Fruit fly (Drosophila melanogaster) whole organism, embryonic: Measurements from ENCODE around the gene Nrd1.

Source experiments
- Adf1 ChIP-seq: fragments of 200-800 bp; sonication (Bioruptor generic); IDR thresholded peaks from 2 replicates; pipeline ENCODE4 v1.3.6; 2022; ENCODE audit warnings: missing biosample characterization, missing genetic modification characterization
- CG10543 ChIP-seq: fragments of 200-800 bp; sonication (Bioruptor generic); optimal IDR thresholded peaks from 3 replicates; lab custom pipeline; 2017; ENCODE audit warnings: missing biosample characterization, mild to moderate bottlenecking, missing genetic modification characterization, moderate library complexity
- CG11398 ChIP-seq: fragments of 200-800 bp; sonication (Bioruptor generic); optimal IDR thresholded peaks from 2 replicates; lab custom pipeline; 2016; ENCODE audit warnings: missing biosample characterization, missing genetic modification characterization
- CG12071 ChIP-seq: fragments of 200-800 bp; sonication (Bioruptor generic); optimal IDR thresholded peaks from 3 replicates; lab custom pipeline; 2018; ENCODE audit warnings: missing biosample characterization, mild to moderate bottlenecking, missing genetic modification characterization
- CG12155 ChIP-seq: fragments of 200-800 bp; sonication (Bioruptor generic); optimal IDR thresholded peaks from 3 replicates; lab custom pipeline; 2016; ENCODE audit warnings: missing biosample characterization, missing genetic modification characterization
- CG12391 ChIP-seq: fragments of 200-800 bp; sonication (Bioruptor generic); optimal IDR thresholded peaks from 3 replicates; lab custom pipeline; 2018; ENCODE audit warnings: missing biosample characterization, mild to moderate bottlenecking, missing genetic modification characterization, moderate library complexity
- CG13775 ChIP-seq: fragments of 200-800 bp; sonication (Bioruptor generic); optimal IDR thresholded peaks from 3 replicates; lab custom pipeline; 2017; ENCODE audit warnings: missing biosample characterization, mild to moderate bottlenecking, missing genetic modification characterization
- CG15011 ChIP-seq: fragments of 200-800 bp; sonication (Bioruptor generic); optimal IDR thresholded peaks from 3 replicates; lab custom pipeline; 2018; ENCODE audit warnings: missing biosample characterization, mild to moderate bottlenecking, missing genetic modification characterization
- CG15269 ChIP-seq: fragments of 200-800 bp; sonication (Bioruptor generic); optimal IDR thresholded peaks from 2 replicates; lab custom pipeline; 2018; ENCODE audit warnings: missing biosample characterization, mild to moderate bottlenecking, missing genetic modification characterization, moderate library complexity
- CG1602 ChIP-seq: fragments of 200-800 bp; sonication (Bioruptor generic); optimal IDR thresholded peaks from 3 replicates; lab custom pipeline; 2016; ENCODE audit warnings: missing biosample characterization, missing genetic modification characterization
- CG17186 ChIP-seq: fragments of 200-800 bp; sonication (Bioruptor generic); optimal IDR thresholded peaks from 3 replicates; lab custom pipeline; 2017; ENCODE audit warnings: missing biosample characterization, missing genetic modification reagents, missing genetic modification characterization
- CG17612 ChIP-seq: fragments of 200-800 bp; sonication (Bioruptor generic); IDR thresholded peaks from 2 replicates; pipeline ENCODE4 v1.3.6; 2022; ENCODE audit warnings: missing biosample characterization, missing genetic modification characterization
- CG2678 ChIP-seq: fragments of 200-800 bp; sonication (Bioruptor generic); optimal IDR thresholded peaks from 3 replicates; lab custom pipeline; 2019; ENCODE audit warnings: missing biosample characterization, mild to moderate bottlenecking, missing genetic modification characterization, moderate library complexity
- CG2875 ChIP-seq: fragments of 200-800 bp; sonication (Bioruptor generic); optimal IDR thresholded peaks from 2 replicates; lab custom pipeline; 2017; ENCODE audit warnings: missing biosample characterization, mild to moderate bottlenecking, missing genetic modification characterization, missing genetic modification reagents
- CG34422 ChIP-seq: fragments of 200-800 bp; sonication (Bioruptor generic); IDR thresholded peaks from 3 replicates; pipeline ENCODE4 v1.3.6; 2022; ENCODE audit warnings: missing biosample characterization, missing genetic modification characterization
- CG42726 ChIP-seq: fragments of 200-800 bp; sonication (Bioruptor generic); IDR thresholded peaks from 2 replicates; pipeline ENCODE4 v1.3.6; 2022; ENCODE audit warnings: missing biosample characterization, missing genetic modification characterization; ENCODE audit not compliant: partially characterized antibody
- CG4328 ChIP-seq: fragments of 200-800 bp; sonication (Bioruptor generic); optimal IDR thresholded peaks from 3 replicates; lab custom pipeline; 2017; ENCODE audit warnings: missing biosample characterization, missing genetic modification reagents, missing genetic modification characterization
- CG4730 ChIP-seq: fragments of 200-800 bp; sonication (Bioruptor generic); IDR thresholded peaks from 2 replicates; pipeline ENCODE4 v1.3.6; 2022; ENCODE audit warnings: missing biosample characterization, missing genetic modification characterization
- CG4854 ChIP-seq: fragments of 200-800 bp; sonication (Bioruptor generic); optimal IDR thresholded peaks from 2 replicates; lab custom pipeline; 2016; ENCODE audit warnings: missing biosample characterization, missing genetic modification characterization, inconsistent platforms
- CG6175 ChIP-seq: fragments of 200-800 bp; sonication (Bioruptor generic); IDR thresholded peaks from 3 replicates; pipeline ENCODE4 v1.3.6; 2022; ENCODE audit warnings: missing biosample characterization, missing genetic modification characterization
- CG7839 ChIP-seq: fragments of 200-800 bp; sonication (Bioruptor generic); optimal IDR thresholded peaks from 3 replicates; lab custom pipeline; 2018; ENCODE audit warnings: missing biosample characterization, mild to moderate bottlenecking, missing genetic modification characterization, moderate library complexity
- CG8359 ChIP-seq: fragments of 200-800 bp; sonication (Bioruptor generic); optimal IDR thresholded peaks from 2 replicates; lab custom pipeline; 2017; ENCODE audit warnings: missing biosample characterization, mild to moderate bottlenecking, missing genetic modification characterization, borderline replicate concordance
- Chrac-16 ChIP-seq: fragments of 200-800 bp; sonication (Bioruptor generic); optimal IDR thresholded peaks from 3 replicates; lab custom pipeline; 2016; ENCODE audit warnings: missing biosample characterization, missing genetic modification characterization
- Dad ChIP-seq: fragments of 200-800 bp; sonication (Bioruptor generic); optimal IDR thresholded peaks from 3 replicates; lab custom pipeline; 2016; ENCODE audit warnings: missing biosample characterization, missing genetic modification characterization
- Dip3 ChIP-seq: fragments of 200-800 bp; sonication (Bioruptor generic); optimal IDR thresholded peaks from 3 replicates; lab custom pipeline; 2016; ENCODE audit warnings: missing biosample characterization, missing genetic modification characterization
- Dll ChIP-seq: fragments of 200-800 bp; sonication (Bioruptor generic); IDR thresholded peaks from 4 replicates; pipeline ENCODE4 v1.3.6; 2022; ENCODE audit warnings: missing biosample characterization, missing genetic modification characterization; ENCODE audit not compliant: partially characterized antibody
- E2f1 ChIP-seq: fragments of 200-800 bp; sonication (Bioruptor generic); IDR thresholded peaks from 2 replicates; pipeline ENCODE4 v1.3.6; 2022; ENCODE audit warnings: missing biosample characterization, missing genetic modification characterization
- HHEX ChIP-seq: fragments of 200-800 bp; sonication (Bioruptor generic); optimal IDR thresholded peaks from 3 replicates; lab custom pipeline; 2017; ENCODE audit warnings: missing biosample characterization, mild to moderate bottlenecking, missing genetic modification characterization, missing genetic modification reagents
- NK7.1 ChIP-seq: fragments of 200-800 bp; sonication (Bioruptor generic); optimal IDR thresholded peaks from 3 replicates; lab custom pipeline; 2016; ENCODE audit warnings: missing biosample characterization, missing genetic modification characterization
- Oaz ChIP-seq: fragments of 200-800 bp; sonication (Bioruptor generic); IDR thresholded peaks from 2 replicates; pipeline ENCODE4 v1.3.6; 2022; ENCODE audit warnings: missing biosample characterization, missing genetic modification characterization
- Rfx ChIP-seq: fragments of 200-800 bp; sonication (Bioruptor generic); IDR thresholded peaks from 2 replicates; pipeline ENCODE4 v1.3.6; 2022; ENCODE audit warnings: missing biosample characterization, missing genetic modification characterization
- ara ChIP-seq: fragments of 200-800 bp; sonication (Bioruptor generic); IDR thresholded peaks from 2 replicates; pipeline ENCODE4 v1.3.6; 2022; ENCODE audit warnings: missing biosample characterization, missing genetic modification characterization
- cwo ChIP-seq: fragments of 200-800 bp; sonication (Bioruptor generic); optimal IDR thresholded peaks from 3 replicates; lab custom pipeline; 2017; ENCODE audit warnings: missing biosample characterization, missing genetic modification characterization, mild to moderate bottlenecking, moderate library complexity, missing genetic modification reagents
- da ChIP-seq: fragments of 200-800 bp; sonication (Bioruptor generic); optimal IDR thresholded peaks from 2 replicates; lab custom pipeline; 2016; ENCODE audit warnings: missing biosample characterization, missing genetic modification characterization
- dimm ChIP-seq: fragments of 200-800 bp; sonication (Bioruptor generic); IDR thresholded peaks from 2 replicates; pipeline ENCODE4 v1.3.6; 2022; ENCODE audit warnings: missing biosample characterization, missing genetic modification characterization
- disco-r ChIP-seq: fragments of 200-800 bp; sonication (Bioruptor generic); optimal IDR thresholded peaks from 2 replicates; lab custom pipeline; 2016; ENCODE audit warnings: missing biosample characterization, missing genetic modification characterization
- kay ChIP-seq: fragments of 200-800 bp; sonication (Bioruptor generic); optimal IDR thresholded peaks from 2 replicates; lab custom pipeline; 2016; ENCODE audit warnings: missing biosample characterization, missing genetic modification characterization
- ken ChIP-seq: fragments of 200-800 bp; sonication (Bioruptor generic); IDR thresholded peaks from 3 replicates; pipeline ENCODE4 v1.3.6; 2022; ENCODE audit warnings: missing biosample characterization, missing genetic modification characterization
- klu ChIP-seq: fragments of 200-800 bp; sonication (Bioruptor generic); IDR thresholded peaks from 2 replicates; pipeline ENCODE4 v1.3.6; 2022; ENCODE audit warnings: missing biosample characterization, missing genetic modification characterization
- nerfin-2 ChIP-seq: fragments of 200-800 bp; sonication (Bioruptor generic); IDR thresholded peaks from 2 replicates; pipeline ENCODE4 v1.3.6; 2022; ENCODE audit warnings: missing biosample characterization, missing genetic modification characterization; ENCODE audit not compliant: partially characterized antibody
- phol ChIP-seq: fragments of 200-800 bp; sonication (Bioruptor generic); optimal IDR thresholded peaks from 3 replicates; lab custom pipeline; 2018; ENCODE audit warnings: missing biosample characterization, mild to moderate bottlenecking, missing genetic modification characterization, moderate library complexity
- pnt ChIP-seq: fragments of 200-800 bp; sonication (Bioruptor generic); optimal IDR thresholded peaks from 3 replicates; lab custom pipeline; 2016; ENCODE audit warnings: missing biosample characterization, missing genetic modification characterization
- salm ChIP-seq: fragments of 200-800 bp; sonication (Bioruptor generic); optimal IDR thresholded peaks from 2 replicates; lab custom pipeline; 2018; ENCODE audit warnings: missing biosample characterization, mild to moderate bottlenecking, missing genetic modification characterization
- sd ChIP-seq: fragments of 200-800 bp; sonication (Bioruptor generic); optimal IDR thresholded peaks from 3 replicates; lab custom pipeline; 2018; ENCODE audit warnings: missing biosample characterization, mild to moderate bottlenecking, missing genetic modification characterization, moderate library complexity
- slp2 ChIP-seq: fragments of 200-800 bp; sonication (Bioruptor generic); optimal IDR thresholded peaks from 2 replicates; lab custom pipeline; 2016; ENCODE audit warnings: missing biosample characterization, missing genetic modification characterization
- so ChIP-seq: fragments of 200-800 bp; sonication (Bioruptor generic); IDR thresholded peaks from 3 replicates; pipeline ENCODE4 v1.3.6; 2022; ENCODE audit warnings: missing biosample characterization, missing genetic modification characterization
- sqz ChIP-seq: fragments of 200-800 bp; sonication (Bioruptor generic); optimal IDR thresholded peaks from 3 replicates; lab custom pipeline; 2018; ENCODE audit warnings: missing biosample characterization, mild to moderate bottlenecking, missing genetic modification characterization
- toy ChIP-seq: fragments of 200-800 bp; sonication (Bioruptor generic); IDR thresholded peaks from 2 replicates; pipeline ENCODE4 v1.3.6; 2022; ENCODE audit warnings: missing biosample characterization, missing genetic modification characterization
- tup ChIP-seq: fragments of 200-800 bp; sonication (Bioruptor generic); optimal IDR thresholded peaks from 2 replicates; lab custom pipeline; 2016; ENCODE audit warnings: missing biosample characterization, mild to moderate bottlenecking, missing genetic modification characterization, moderate library complexity
- twi ChIP-seq: fragments of 200-800 bp; optimal IDR thresholded peaks from 2 replicates; lab custom pipeline; 2019; ENCODE audit warnings: missing biosample characterization, mild to moderate bottlenecking, missing genetic modification characterization, moderate library complexity
- z ChIP-seq: fragments of 200-800 bp; sonication (Bioruptor generic); IDR thresholded peaks from 3 replicates; pipeline ENCODE4 v1.3.6; 2022; ENCODE audit warnings: missing biosample characterization, missing genetic modification characterization
- zfh1 ChIP-seq: fragments of 200-800 bp; sonication (Bioruptor generic); IDR thresholded peaks from 3 replicates; pipeline ENCODE4 v1.3.6; 2022; ENCODE audit warnings: missing biosample characterization, missing genetic modification characterization

The Nrd1 gene

dm6 chrX:11886976-11887375 is 18.3 kb upstream of the Nrd1 start, which contains the start of the genes CG10353 and SelG (continued):
- TF ChIP-seq CG17612 (GFP tag; lab: Robert Waterston, UW) (no peak), CG15269 (tag; lab: Kevin White, UChicago) (no peak), CG2875 (GFP tag; lab: Kevin White, UChicago) (no peak), cwo (GFP tag; lab: Kevin White, UChicago) (no peak), z (GFP tag; lab: Robert Waterston, UW) (no peak), Rfx (GFP tag; lab: Robert Waterston, UW) (peak; percentile 59), nerfin-2 (peak; percentile 56; the same call in 1 of the 2 replicates), dimm (GFP tag; lab: Robert Waterston, UW) (no peak), slp2 (GFP tag; lab: Kevin White, UChicago) (no peak), zfh1 (GFP tag; lab: Robert Waterston, UW) (peak; percentile 42; the same call in 1 of the 3 replicates), CG12155 (peak; percentile 33), Dip3 (GFP tag; lab: Kevin White, UChicago) (peak; percentile 44), CG11398 (GFP tag; lab: Kevin White, UChicago) (peak; percentile 5), CG42726 (GFP tag; lab: Robert Waterston, UW) (peak; percentile 70; the same call in 1 of the 2 replicates), CG12071 (GFP tag; lab: Kevin White, UChicago) (no peak), CG4328 (GFP tag; lab: Kevin White, UChicago) (no peak), sd (tag; lab: Kevin White, UChicago) (peak; percentile 58), klu (GFP tag; lab: Robert Waterston, UW) (no peak), CG4854 (GFP tag; lab: Kevin White, UChicago) (no peak), CG7839 (tag; lab: Kevin White, UChicago) (peak; percentile 17), CG17186 (peak; percentile 17), disco-r (GFP tag; lab: Kevin White, UChicago) (no peak), Dll (GFP tag; lab: Robert Waterston, UW) (peak; percentile 78), CG6175 (GFP tag; lab: Robert Waterston, UW) (no peak), NK7.1 (GFP tag; lab: Kevin White, UChicago) (peak; percentile 27), phol (tag; lab: Kevin White, UChicago) (peak; percentile 27), CG13775 (GFP tag; lab: Kevin White, UChicago) (no peak), sqz (GFP tag; lab: Kevin White, UChicago) (peak; percentile 21), CG2678 (tag; lab: Kevin White, UChicago) (peak; percentile 13), salm (tag; lab: Kevin White, UChicago) (no peak), Oaz (GFP tag; lab: Robert Waterston, UW) (no peak), CG4730 (no peak), CG12391 (tag; lab: Kevin White, UChicago) (peak; percentile 40), HHEX (GFP tag; lab: Kevin White, UChicago) (peak; percentile 2), twi (tag; lab: Kevin White, UChicago) (peak; percentile 4), CG10543 (GFP tag; lab: Kevin White, UChicago) (peak; percentile 55), ara (GFP tag; lab: Robert Waterston, UW) (no peak), Adf1 (no peak), ken (GFP tag; lab: Robert Waterston, UW) (no peak), E2f1 (GFP tag; lab: Robert Waterston, UW) (no peak), CG8359 (GFP tag; lab: Kevin White, UChicago) (no peak), da (GFP tag; lab: Kevin White, UChicago) (no peak), CG34422 (GFP tag; lab: Robert Waterston, UW) (no peak), Chrac-16 (no peak), Dad (peak; percentile 60), CG15011 (GFP tag; lab: Kevin White, UChicago) (no peak), so (GFP tag; lab: Robert Waterston, UW) (no peak), kay (GFP tag; lab: Kevin White, UChicago) (no peak), toy (GFP tag; lab: Robert Waterston, UW) (no peak), tup (GFP tag; lab: Kevin White, UChicago) (peak; percentile 10), CG1602 (GFP tag; lab: Kevin White, UChicago) (no peak), pnt (GFP tag; lab: Kevin White, UChicago) (no peak)
